Worm (Caenorhabditis elegans): Measurements from ENCODE around the gene mdh-1.
A peak's percentile ranks its signal among the peaks of the same experiment; 100 is the strongest.

Gene mdh-1

ce11 chrV:6516491-6517304, at the start of gene mdh-1:
Gene mdh-1 (minus strand): TSS chrV:6516526.
- TF ChIP-seq ref-1 (GFP tag; conservative IDR thresholded peaks at IDR 0.05) (no peak), med-1 (GFP tag; optimal IDR thresholded peaks at IDR 0.05; ENCODE audit: insufficient read depth) (no peak), ztf-29 (GFP tag; IDR thresholded peaks at IDR 0.05) (no peak), tab-1 (GFP tag; IDR thresholded peaks at IDR 0.05) (no peak), cog-1 (tag; optimal IDR thresholded peaks at IDR 0.05) (no peak), T22C8.4 (GFP tag; IDR thresholded peaks at IDR 0.05) (no peak)

DNA sequence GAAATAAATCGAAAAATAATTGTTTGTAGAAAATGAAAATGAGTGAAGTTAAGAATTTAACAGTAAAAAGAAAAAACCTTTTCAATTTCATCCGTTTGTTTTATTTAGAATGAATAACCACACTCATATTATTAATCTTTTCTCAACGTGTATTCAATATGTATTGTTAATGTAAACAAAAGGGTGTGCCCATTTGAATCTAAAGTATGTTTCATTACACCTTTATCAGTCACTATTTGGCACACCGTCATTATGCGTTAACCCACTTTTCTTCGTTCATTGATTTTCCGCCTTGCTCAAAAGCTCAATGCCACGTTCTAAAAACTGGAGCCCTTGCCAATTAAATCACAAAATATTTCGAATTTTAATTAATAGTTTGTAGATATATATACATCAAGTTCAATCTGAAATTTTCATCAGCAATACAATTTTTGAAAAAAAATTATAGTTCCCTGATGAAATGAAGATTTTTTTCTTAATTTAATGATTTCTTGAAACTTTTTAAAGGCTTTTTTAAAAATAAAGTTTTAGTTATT, 49.6 kb upstream of the mdh-1 start, which contains the start of gene K04A8.1:
K04A8.1 (plus strand) TSS at position 486 of the 536 bp plus-strand sequence.
- TF ChIP-seq klf-2 (GFP tag; conservative IDR thresholded peaks at IDR 0.05), result no peak
- TF ChIP-seq ztf-29 (GFP tag; IDR thresholded peaks at IDR 0.05), result no peak
- TF ChIP-seq flt-1 (GFP tag; IDR thresholded peaks at IDR 0.05), result no peak
- no peak for TF ChIP-seq tab-1 (GFP tag; IDR thresholded peaks at IDR 0.05)
- no peak for TF ChIP-seq med-1 (GFP tag; optimal IDR thresholded peaks at IDR 0.05; ENCODE audit: insufficient read depth)
- TF ChIP-seq T22C8.4 (GFP tag; IDR thresholded peaks at IDR 0.05), result no peak
- no peak for TF ChIP-seq cog-1 (tag; optimal IDR thresholded peaks at IDR 0.05)
- TF ChIP-seq ref-1 (GFP tag; conservative IDR thresholded peaks at IDR 0.05), result no peak
- no peak for TF ChIP-seq ztf-23 (GFP tag; IDR thresholded peaks at IDR 0.05)

DNA sequence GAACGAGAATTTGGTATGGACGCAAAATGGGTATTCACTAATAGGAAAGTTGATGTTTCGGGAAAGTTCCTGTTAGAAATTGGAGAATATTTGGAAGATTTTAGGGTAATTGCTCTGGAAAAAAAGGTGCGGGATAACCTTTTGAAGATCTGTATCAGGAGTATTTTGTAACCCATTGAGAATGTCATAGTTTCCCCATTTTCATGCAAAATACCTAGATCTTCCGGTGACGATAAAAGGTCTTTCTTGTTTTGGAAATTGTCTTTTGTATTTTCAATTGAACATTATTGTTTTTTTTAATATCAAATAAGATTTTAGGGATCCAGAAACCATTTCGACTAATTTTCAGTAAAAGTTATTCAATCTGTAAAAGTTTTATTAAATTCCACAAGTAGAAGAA, 45.3 kb upstream of the mdh-1 start, which contains the start of gene spp-19:
spp-19 (minus strand) TSS at position 101 of the 400 bp plus-strand sequence.
- TF ChIP-seq med-1 (GFP tag; optimal IDR thresholded peaks at IDR 0.05; ENCODE audit: insufficient read depth) (no peak), ref-1 (GFP tag; conservative IDR thresholded peaks at IDR 0.05) (no peak), tab-1 (GFP tag; IDR thresholded peaks at IDR 0.05) (no peak), ztf-29 (GFP tag; IDR thresholded peaks at IDR 0.05) (no peak), klf-2 (GFP tag; conservative IDR thresholded peaks at IDR 0.05) (no peak), cog-1 (tag; optimal IDR thresholded peaks at IDR 0.05) (no peak), T22C8.4 (GFP tag; IDR thresholded peaks at IDR 0.05) (no peak), flt-1 (GFP tag; IDR thresholded peaks at IDR 0.05) (no peak), ztf-23 (GFP tag; IDR thresholded peaks at IDR 0.05) (no peak)

ce11 chrV:6559585-6559984, 43.3 kb upstream of the mdh-1 start:
- TF ChIP-seq T22C8.4 (GFP tag; IDR thresholded peaks at IDR 0.05) (no peak), ztf-29 (GFP tag; IDR thresholded peaks at IDR 0.05) (0 out of 2 replicates have a peak, but pooled peaks have one; percentile 12), klf-2 (GFP tag; conservative IDR thresholded peaks at IDR 0.05) (no peak), ref-1 (GFP tag; conservative IDR thresholded peaks at IDR 0.05) (no peak)

DNA sequence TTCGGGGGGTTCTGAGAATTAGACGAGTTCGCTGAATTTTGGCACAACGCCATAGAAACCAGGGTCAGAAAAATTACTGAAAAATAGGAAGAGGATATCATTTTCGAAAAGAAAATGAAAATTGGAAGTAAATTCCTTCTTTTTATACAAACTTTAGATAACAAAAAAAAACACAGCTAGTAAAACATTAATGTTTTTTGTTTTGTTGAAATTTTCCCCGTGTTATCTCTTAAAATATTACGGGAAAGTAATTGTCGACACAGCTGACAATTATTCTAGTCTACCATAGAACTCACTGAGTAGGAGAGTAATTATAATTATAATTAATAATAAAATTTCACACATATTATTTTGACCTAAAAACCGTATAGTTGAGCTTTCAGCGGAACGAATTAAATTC, 42.8 kb upstream of the mdh-1 start, which contains the start of gene spp-26:
spp-26 (minus strand) TSS at position 101 of the 400 bp plus-strand sequence.
- TF ChIP-seq cog-1 (tag; optimal IDR thresholded peaks at IDR 0.05) (no peak), ztf-23 (GFP tag; IDR thresholded peaks at IDR 0.05) (no peak), tab-1 (GFP tag; IDR thresholded peaks at IDR 0.05) (no peak)

- TF ChIP-seq T22C8.4 (GFP tag; IDR thresholded peaks at IDR 0.05), result no peak
- TF ChIP-seq ref-1 (GFP tag; conservative IDR thresholded peaks at IDR 0.05), result no peak
- TF ChIP-seq tab-1 (GFP tag; IDR thresholded peaks at IDR 0.05), result no peak
- no peak for TF ChIP-seq ztf-23 (GFP tag; IDR thresholded peaks at IDR 0.05)
- no peak for TF ChIP-seq ztf-29 (GFP tag; IDR thresholded peaks at IDR 0.05)
- no peak for TF ChIP-seq klf-2 (GFP tag; conservative IDR thresholded peaks at IDR 0.05)
- no peak for TF ChIP-seq flt-1 (GFP tag; IDR thresholded peaks at IDR 0.05)
- TF ChIP-seq med-1 (GFP tag; optimal IDR thresholded peaks at IDR 0.05; ENCODE audit: insufficient read depth), result no peak
- no peak for TF ChIP-seq cog-1 (tag; optimal IDR thresholded peaks at IDR 0.05)
These were observed 41.8 kb upstream of the mdh-1 start, which contains the start of gene spp-20 for ce11 chrV:6558103-6558502. Gene spp-20 (minus strand): TSS chrV:6558203.

DNA sequence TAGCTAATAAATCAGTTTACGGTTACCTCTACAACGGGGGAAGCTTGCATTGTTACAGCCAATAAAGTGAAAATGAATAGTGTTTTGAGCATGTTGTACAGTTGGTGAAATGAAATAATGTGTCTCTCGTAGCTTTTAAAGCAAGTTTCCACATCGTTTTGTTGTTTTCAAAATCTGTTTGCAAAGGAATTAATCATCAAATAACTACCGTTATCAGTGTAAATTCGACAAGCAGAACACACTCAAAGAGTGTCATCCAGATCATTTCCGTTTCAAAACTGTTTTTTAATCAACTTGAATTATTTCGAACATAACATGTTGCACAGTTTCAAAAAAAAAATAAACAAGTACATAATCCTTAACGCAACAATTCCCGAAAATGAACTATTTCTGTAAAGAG, 40.7 kb upstream of the mdh-1 start, which contains the start of gene spp-27:
spp-27 (minus strand) TSS at position 101 of the 400 bp plus-strand sequence.
- no peak for TF ChIP-seq flt-1 (GFP tag; IDR thresholded peaks at IDR 0.05)
- TF ChIP-seq ztf-29 (GFP tag; IDR thresholded peaks at IDR 0.05), result no peak

DNA sequence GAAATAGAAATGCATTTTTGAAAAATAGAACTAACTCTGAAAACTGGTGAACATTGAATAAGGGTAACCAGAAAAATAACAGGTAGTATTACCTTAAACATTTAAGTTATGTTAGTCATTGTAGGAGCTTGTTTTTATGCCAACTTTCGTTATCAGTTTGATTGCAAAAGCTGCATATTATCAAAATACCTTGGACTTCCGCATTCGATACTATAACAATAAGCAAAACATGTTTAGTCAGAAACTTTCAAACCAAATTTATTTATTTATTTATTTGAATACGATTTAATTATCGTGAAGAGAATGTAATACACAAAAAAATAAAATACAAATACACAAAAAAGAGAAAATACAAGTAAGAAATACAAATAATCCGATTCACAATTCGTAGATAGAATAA, 38.0 kb upstream of the mdh-1 start, which contains the start of gene K04A8.19:
K04A8.19 (minus strand) TSS at position 101 of the 400 bp plus-strand sequence.
- TF ChIP-seq ztf-23 (GFP tag; IDR thresholded peaks at IDR 0.05) (no peak), cog-1 (tag; optimal IDR thresholded peaks at IDR 0.05) (no peak), tab-1 (GFP tag; IDR thresholded peaks at IDR 0.05) (no peak), med-1 (GFP tag; optimal IDR thresholded peaks at IDR 0.05; ENCODE audit: insufficient read depth) (no peak), ref-1 (GFP tag; conservative IDR thresholded peaks at IDR 0.05) (no peak), klf-2 (GFP tag; conservative IDR thresholded peaks at IDR 0.05) (no peak), flt-1 (GFP tag; IDR thresholded peaks at IDR 0.05) (no peak), ztf-29 (GFP tag; IDR thresholded peaks at IDR 0.05) (no peak), T22C8.4 (GFP tag; IDR thresholded peaks at IDR 0.05) (no peak)

- TF ChIP-seq tab-1 (GFP tag; IDR thresholded peaks at IDR 0.05) (0 out of 2 replicates have a peak, but pooled peaks have one; percentile 57), med-1 (GFP tag; optimal IDR thresholded peaks at IDR 0.05; ENCODE audit: insufficient read depth) (no peak), ztf-23 (GFP tag; IDR thresholded peaks at IDR 0.05) (no peak), T22C8.4 (GFP tag; IDR thresholded peaks at IDR 0.05) (no peak; the same call in 1 of the 2 replicates), klf-2 (GFP tag; conservative IDR thresholded peaks at IDR 0.05) (no peak), flt-1 (GFP tag; IDR thresholded peaks at IDR 0.05) (peak; percentile 60; the same call in 1 of the 2 replicates), ref-1 (GFP tag; conservative IDR thresholded peaks at IDR 0.05) (peak; percentile 51; the same call in 1 of the 2 replicates), ztf-29 (GFP tag; IDR thresholded peaks at IDR 0.05) (no peak)
These were observed 35.5 kb upstream of the mdh-1 start, which contains the start of gene twk-10 for ce11 chrV:6551707-6552390. Gene twk-10 (plus strand): TSS chrV:6552340.

Data from whole organism, midembryonic.